Comparison of ENCODE assay signal across 1 worm cellular context in the genomic region with DNA sequence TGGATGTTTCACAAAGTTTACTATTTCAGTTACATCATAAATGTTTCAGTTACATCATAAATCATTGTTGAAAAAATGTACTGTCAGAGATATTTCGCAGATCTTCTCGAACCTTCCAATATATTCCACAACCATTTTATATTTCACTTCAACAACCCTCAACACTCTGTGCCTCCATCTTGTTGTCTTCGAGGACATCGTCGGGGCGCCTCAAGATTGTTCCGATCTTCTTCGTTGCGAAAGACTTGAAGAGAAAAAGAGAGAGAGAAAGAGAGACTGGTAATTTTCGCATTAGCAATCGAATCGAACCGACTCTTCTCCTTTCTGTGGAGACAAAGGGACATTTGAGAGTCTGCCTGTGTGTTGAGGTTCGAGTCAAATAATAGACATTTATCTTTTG.
TF ChIP-seq lines count a peak whose summit lies in the region.

No protein-coding gene starts in this region.

TF ChIP-seq in whole organism, L1 larva, 84 proteins besides CTCF, POLR2A, EP300 and RAD21 (continued from another document):
- TF ChIP-seq blmp-1 (tag; optimal IDR thresholded peaks at IDR 0.05; lab: Kevin White, UChicago) = peak; percentile 68
- peak; percentile 88 for TF ChIP-seq nhr-85 (tag; lab: Kevin White, UChicago)
- TF ChIP-seq lin-35 (GFP tag; optimal IDR thresholded peaks at IDR 0.05; lab: Kevin White, UChicago) = no peak
- TF ChIP-seq dpl-1 (GFP tag; optimal IDR thresholded peaks at IDR 0.05; lab: Kevin White, UChicago) = peak; percentile 11 to 12 (median 12)
- no peak for TF ChIP-seq pqm-1 (tag; optimal IDR thresholded peaks at IDR 0.05; lab: Kevin White, UChicago)
- TF ChIP-seq aly-2 (tag; optimal IDR thresholded peaks at IDR 0.05; lab: Kevin White, UChicago) = no peak
- TF ChIP-seq lin-15B (tag; optimal IDR thresholded peaks at IDR 0.05; lab: Kevin White, UChicago) = no peak
- no peak for TF ChIP-seq Y116A8C.19 (tag; optimal IDR thresholded peaks at IDR 0.05; lab: Kevin White, UChicago; ENCODE audit: borderline replicate concordance)
- TF ChIP-seq ceh-63 (GFP tag; optimal IDR thresholded peaks at IDR 0.05; lab: Kevin White, UChicago) = no peak
- peak; percentile 1 for TF ChIP-seq nhr-47 (tag; optimal IDR thresholded peaks at IDR 0.05; lab: Kevin White, UChicago)
- peak in 1 of 2 experiments; percentile 34 for TF ChIP-seq lsy-2 (tag; optimal IDR thresholded peaks at IDR 0.05; lab: Kevin White, UChicago)
- TF ChIP-seq C04F5.9 (tag; optimal IDR thresholded peaks at IDR 0.05; lab: Kevin White, UChicago) = no peak
- TF ChIP-seq mep-1 (tag; optimal IDR thresholded peaks at IDR 0.05; lab: Kevin White, UChicago) = peak; percentile 83
- no peak for TF ChIP-seq ama-1 (optimal IDR thresholded peaks at IDR 0.05; lab: Kevin White, UChicago)
- no peak for TF ChIP-seq swsn-7 (tag; optimal IDR thresholded peaks at IDR 0.05; lab: Kevin White, UChicago)
- peak; percentile 63 for TF ChIP-seq lin-14 (GFP tag; optimal IDR thresholded peaks at IDR 0.05; lab: Kevin White, UChicago)
